Worm (Caenorhabditis elegans): ENCODE results near the gene T12E12.6.

DNA sequence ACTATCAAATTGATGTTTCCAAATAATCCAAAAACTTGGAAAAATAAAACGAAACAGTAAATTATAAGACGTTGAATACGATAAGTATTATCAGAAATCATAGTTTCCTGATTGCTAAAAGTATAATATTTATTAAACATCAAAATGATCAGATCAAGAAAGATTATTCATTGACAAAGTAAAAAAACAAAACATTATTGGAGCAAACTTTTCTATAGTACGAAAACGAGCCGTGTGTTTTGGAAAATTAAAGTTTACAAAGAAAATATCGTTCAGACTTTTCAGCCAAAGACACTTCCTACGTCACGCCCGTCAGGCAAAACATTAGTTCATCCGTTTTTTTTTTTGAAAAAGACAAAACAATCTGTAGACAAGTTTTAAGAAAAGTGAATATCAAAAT, 49.8 kb upstream of the T12E12.6 start, which contains the start of gene srsx-15:
- TF ChIP-seq ztf-11 (tag; optimal IDR thresholded peaks at IDR 0.05) (no peak), sox-4 (tag; optimal IDR thresholded peaks at IDR 0.05) (no peak)

Measured in whole organism, L1 larva.